Fruit fly (Drosophila melanogaster): ENCODE results near the gene CG12439.

- TF ChIP-seq Dll (optimal IDR thresholded peaks at IDR 0.05) (no peak), EcR (GFP tag; optimal IDR thresholded peaks at IDR 0.05) (no peak), usp (GFP tag; optimal IDR thresholded peaks at IDR 0.05) (no peak)
Measured at dm6 chr2L:9082750-9083149, 5.8 kb downstream of the CG12439 start.
